In genomic region chr2L:21757264-21758066, dm6 we compare ENCODE assay signal across 6 fruit fly cellular contexts.
TF ChIP-seq lines count a peak whose summit lies in the region.

Gene step (minus strand): TSS chr2L:21757466.
Gene CG1416 (plus strand): TSS chr2L:21758010.

- no peak for TF ChIP-seq CTCF in whole organism, embryonic (GFP tag; optimal IDR thresholded peaks at IDR 0.05; lab: Kevin White, UChicago)

TF ChIP-seq in Kc167, 6 proteins besides CTCF, POLR2A, EP300 and RAD21:
- TF ChIP-seq ttk (optimal IDR thresholded peaks at IDR 0.05; lab: Kevin White, UChicago) (no peak), Sin3A (optimal IDR thresholded peaks at IDR 0.05; lab: Kevin White, UChicago) (peak; percentile 79), insv (optimal IDR thresholded peaks at IDR 0.05; lab: Kevin White, UChicago) (no peak), h (optimal IDR thresholded peaks at IDR 0.05; lab: Kevin White, UChicago) (no peak), psq (optimal IDR thresholded peaks at IDR 0.05; lab: Kevin White, UChicago) (no peak), Myc (optimal IDR thresholded peaks at IDR 0.05; lab: Kevin White, UChicago) (no peak)
TF ChIP-seq in Kc167: peak in this region for 1.

TF ChIP-seq in whole organism, adult, 20 proteins besides CTCF, POLR2A, EP300 and RAD21 (continues in another document):
- TF ChIP-seq CG1620 (GFP tag; optimal IDR thresholded peaks at IDR 0.05; lab: Kevin White, UChicago) (peak; percentile 51), CG33017 (tag; optimal IDR thresholded peaks at IDR 0.05; lab: Kevin White, UChicago) (no peak), toe (GFP tag; optimal IDR thresholded peaks at IDR 0.05; lab: Kevin White, UChicago) (peak; percentile 52), cic (GFP tag; optimal IDR thresholded peaks at IDR 0.05; lab: Kevin White, UChicago) (no peak), kay (GFP tag; lab: Kevin White, UChicago; ENCODE audit: borderline replicate concordance) (peak; percentile 65), CG5204 (GFP tag; optimal IDR thresholded peaks at IDR 0.05; lab: Kevin White, UChicago) (peak; percentile 71), cnc (optimal IDR thresholded peaks at IDR 0.05; lab: Kevin White, UChicago) (no peak), Clk (GFP tag; optimal IDR thresholded peaks at IDR 0.05; lab: Kevin White, UChicago) (no peak), CG7101 (tag; optimal IDR thresholded peaks at IDR 0.05; lab: Kevin White, UChicago) (no peak), Mnt (GFP tag; optimal IDR thresholded peaks at IDR 0.05; lab: Kevin White, UChicago) (no peak), pad (GFP tag; optimal IDR thresholded peaks at IDR 0.05; lab: Kevin White, UChicago) (peak; percentile 20), Crg-1 (GFP tag; optimal IDR thresholded peaks at IDR 0.05; lab: Kevin White, UChicago) (no peak), CG7045 (GFP tag; optimal IDR thresholded peaks at IDR 0.05; lab: Kevin White, UChicago) (no peak), Hr96 (GFP tag; optimal IDR thresholded peaks at IDR 0.05; lab: Kevin White, UChicago) (peak; percentile 24), CG14711 (tag; optimal IDR thresholded peaks at IDR 0.05; lab: Kevin White, UChicago) (no peak), ovo (GFP tag; optimal IDR thresholded peaks at IDR 0.05; lab: Kevin White, UChicago) (no peak), tj (GFP tag; optimal IDR thresholded peaks at IDR 0.05; lab: Kevin White, UChicago) (no peak), CG12768 (GFP tag; optimal IDR thresholded peaks at IDR 0.05; lab: Kevin White, UChicago) (no peak)

TF ChIP-seq in whole organism, embryonic, 481 proteins besides CTCF, POLR2A, EP300 and RAD21 (continues in another document):
- TF ChIP-seq nmo (GFP tag; optimal IDR thresholded peaks at IDR 0.05; lab: Kevin White, UChicago) (peak; percentile 74), CG34376 (GFP tag; optimal IDR thresholded peaks at IDR 0.05; lab: Kevin White, UChicago) (no peak), CG17186 (GFP tag; optimal IDR thresholded peaks at IDR 0.05; lab: Kevin White, UChicago) (no peak), run (tag; optimal IDR thresholded peaks at IDR 0.05; lab: Kevin White, UChicago) (no peak), Stat92E (GFP tag; optimal IDR thresholded peaks at IDR 0.05; lab: Kevin White, UChicago) (no peak), Meics (GFP tag; optimal IDR thresholded peaks at IDR 0.05; lab: Kevin White, UChicago) (peak; percentile 76), trem (tag; optimal IDR thresholded peaks at IDR 0.05; lab: Kevin White, UChicago) (no peak), lmd (GFP tag; IDR thresholded peaks at IDR 0.05; lab: Robert Waterston, UW) (no peak), CG15479 (GFP tag; optimal IDR thresholded peaks at IDR 0.05; lab: Kevin White, UChicago) (no peak), D19B (GFP tag; optimal IDR thresholded peaks at IDR 0.05; lab: Kevin White, UChicago) (peak; percentile 29), MBD-R2 (GFP tag; IDR thresholded peaks at IDR 0.05; lab: Robert Waterston, UW) (peak; percentile 46), slp2 (GFP tag; optimal IDR thresholded peaks at IDR 0.05; lab: Kevin White, UChicago) (peak; percentile 57), CG8089 (GFP tag; optimal IDR thresholded peaks at IDR 0.05; lab: Kevin White, UChicago) (peak; percentile 59), CG1024 (GFP tag; IDR thresholded peaks at IDR 0.05; lab: Robert Waterston, UW) (peak; percentile 87), dm (GFP tag; optimal IDR thresholded peaks at IDR 0.05; lab: Kevin White, UChicago) (peak; percentile 52), gem (tag; optimal IDR thresholded peaks at IDR 0.05; lab: Kevin White, UChicago) (peak; percentile 65), Dll (GFP tag; IDR thresholded peaks at IDR 0.05; lab: Robert Waterston, UW; ENCODE audit: partially characterized antibody) (peak; percentile 30; the same call in 2 of the 4 replicates)

TF ChIP-seq in whole organism, prepupa, 60 proteins besides CTCF, POLR2A, EP300 and RAD21 (continues in another document):
- TF ChIP-seq CG6792 (GFP tag; optimal IDR thresholded peaks at IDR 0.05; lab: Kevin White, UChicago) (peak; percentile 1), Eip75B (GFP tag; optimal IDR thresholded peaks at IDR 0.05; lab: Kevin White, UChicago) (peak; percentile 38), Eip93F (GFP tag; optimal IDR thresholded peaks at IDR 0.05; lab: Kevin White, UChicago) (no peak), acj6 (GFP tag; optimal IDR thresholded peaks at IDR 0.05; lab: Kevin White, UChicago) (peak; percentile 56), esn (GFP tag; optimal IDR thresholded peaks at IDR 0.05; lab: Kevin White, UChicago) (peak; percentile 54), Ets21C (GFP tag; optimal IDR thresholded peaks at IDR 0.05; lab: Kevin White, UChicago) (peak; percentile 32), fkh (GFP tag; optimal IDR thresholded peaks at IDR 0.05; lab: Kevin White, UChicago) (peak; percentile 83), CG1621 (tag; optimal IDR thresholded peaks at IDR 0.05; lab: Kevin White, UChicago) (no peak), fd85E (GFP tag; optimal IDR thresholded peaks at IDR 0.05; lab: Kevin White, UChicago) (no peak), fd59A (GFP tag; optimal IDR thresholded peaks at IDR 0.05; lab: Kevin White, UChicago) (peak; percentile 31), dac (GFP tag; optimal IDR thresholded peaks at IDR 0.05; lab: Kevin White, UChicago) (peak; percentile 37), svp (GFP tag; lab: Kevin White, UChicago) (peak; percentile 79), Gug (GFP tag; IDR thresholded peaks at IDR 0.05; lab: Robert Waterston, UW) (0 out of 2 replicates have a peak, but pooled peaks have one; percentile 35), CG32006 (GFP tag; optimal IDR thresholded peaks at IDR 0.05; lab: Kevin White, UChicago) (peak; percentile 72), Lpt (GFP tag; optimal IDR thresholded peaks at IDR 0.05; lab: Kevin White, UChicago) (no peak), CG31627 (GFP tag; optimal IDR thresholded peaks at IDR 0.05; lab: Kevin White, UChicago) (peak; percentile 75), Smox (GFP tag; optimal IDR thresholded peaks at IDR 0.05; lab: Kevin White, UChicago) (peak; percentile 26), CG10631 (GFP tag; optimal IDR thresholded peaks at IDR 0.05; lab: Kevin White, UChicago) (peak; percentile 69)

TF ChIP-seq in whole organism, pupa, 21 proteins besides CTCF, POLR2A, EP300 and RAD21:
- TF ChIP-seq CG32121 (GFP tag; IDR thresholded peaks at IDR 0.05; lab: Robert Waterston, UW): peak; percentile 31; the same call in 1 of the 2 replicates
- TF ChIP-seq CG8159 (tag; optimal IDR thresholded peaks at IDR 0.05; lab: Kevin White, UChicago): peak; percentile 24
- TF ChIP-seq CG9948 (tag; optimal IDR thresholded peaks at IDR 0.05; lab: Kevin White, UChicago): peak; percentile 39
- TF ChIP-seq CG15710 (tag; optimal IDR thresholded peaks at IDR 0.05; lab: Kevin White, UChicago): peak; percentile 41
- TF ChIP-seq fd96Ca (GFP tag; IDR thresholded peaks at IDR 0.05; lab: Robert Waterston, UW): no peak
- no peak for TF ChIP-seq CG12605 (GFP tag; IDR thresholded peaks at IDR 0.05; lab: Robert Waterston, UW)
- TF ChIP-seq CG17806 (tag; optimal IDR thresholded peaks at IDR 0.05; lab: Kevin White, UChicago): peak; percentile 37
- peak; percentile 66 for TF ChIP-seq CG14655 (GFP tag; optimal IDR thresholded peaks at IDR 0.05; lab: Kevin White, UChicago)
- no peak for TF ChIP-seq CG34367 (tag; optimal IDR thresholded peaks at IDR 0.05; lab: Kevin White, UChicago)
- peak; percentile 31 for TF ChIP-seq CG8301 (tag; optimal IDR thresholded peaks at IDR 0.05; lab: Kevin White, UChicago)
- TF ChIP-seq Pif1A (GFP tag; optimal IDR thresholded peaks at IDR 0.05; lab: Kevin White, UChicago): peak; percentile 48

TF ChIP-seq in whole organism, wandering third instar larva, 38 proteins besides CTCF, POLR2A, EP300 and RAD21 (continues in another document):
- TF ChIP-seq Sp1 (GFP tag; optimal IDR thresholded peaks at IDR 0.05; lab: Kevin White, UChicago): peak; percentile 11
- TF ChIP-seq sv (GFP tag; optimal IDR thresholded peaks at IDR 0.05; lab: Kevin White, UChicago): peak; percentile 51
- TF ChIP-seq Abd-B (GFP tag; optimal IDR thresholded peaks at IDR 0.05; lab: Kevin White, UChicago): no peak
- TF ChIP-seq Myc (optimal IDR thresholded peaks at IDR 0.05; lab: Kevin White, UChicago): peak; percentile 40
- no peak for TF ChIP-seq lola (GFP tag; optimal IDR thresholded peaks at IDR 0.05; lab: Kevin White, UChicago)
- TF ChIP-seq woc (GFP tag; optimal IDR thresholded peaks at IDR 0.05; lab: Kevin White, UChicago): peak; percentile 46
- peak; percentile 37 for TF ChIP-seq fru (GFP tag; optimal IDR thresholded peaks at IDR 0.05; lab: Kevin White, UChicago)
- peak; percentile 28 for TF ChIP-seq h (GFP tag; optimal IDR thresholded peaks at IDR 0.05; lab: Kevin White, UChicago)
- peak; percentile 46 for TF ChIP-seq Hr83 (GFP tag; optimal IDR thresholded peaks at IDR 0.05; lab: Kevin White, UChicago; ENCODE audit: poor library complexity, severe bottlenecking)
- peak; percentile 60 for TF ChIP-seq Dif (GFP tag; optimal IDR thresholded peaks at IDR 0.05; lab: Kevin White, UChicago; ENCODE audit: partially characterized antibody)
- peak in 1 of 2 experiments; percentile 49 for TF ChIP-seq foxo (GFP tag; optimal IDR thresholded peaks at IDR 0.05; lab: Kevin White, UChicago)
- TF ChIP-seq rgr (GFP tag; optimal IDR thresholded peaks at IDR 0.05; lab: Kevin White, UChicago): peak; percentile 12
- no peak for TF ChIP-seq Mio (GFP tag; optimal IDR thresholded peaks at IDR 0.05; lab: Kevin White, UChicago)
- TF ChIP-seq Vsx2 (GFP tag; optimal IDR thresholded peaks at IDR 0.05; lab: Kevin White, UChicago; ENCODE audit: partially characterized antibody): peak; percentile 56
- TF ChIP-seq Rel (GFP tag; optimal IDR thresholded peaks at IDR 0.05; lab: Kevin White, UChicago): no peak
- peak; percentile 15 for TF ChIP-seq Rel (tag; optimal IDR thresholded peaks at IDR 0.05; lab: Kevin White, UChicago)
- TF ChIP-seq jim (GFP tag; optimal IDR thresholded peaks at IDR 0.05; lab: Kevin White, UChicago): peak; percentile 79
- no peak for TF ChIP-seq sage (GFP tag; optimal IDR thresholded peaks at IDR 0.05; lab: Kevin White, UChicago)
- TF ChIP-seq Dfd (GFP tag; optimal IDR thresholded peaks at IDR 0.05; lab: Kevin White, UChicago): no peak
- TF ChIP-seq Jra (GFP tag; optimal IDR thresholded peaks at IDR 0.05; lab: Kevin White, UChicago): no peak
- TF ChIP-seq dl (GFP tag; optimal IDR thresholded peaks at IDR 0.05; lab: Kevin White, UChicago; ENCODE audit: insufficient read depth in 1 of 2, partially characterized antibody in 2 of 2): no peak
- peak; percentile 51 for TF ChIP-seq HLH106 (tag; optimal IDR thresholded peaks at IDR 0.05; lab: Kevin White, UChicago)
- TF ChIP-seq CG9705 (GFP tag; optimal IDR thresholded peaks at IDR 0.05; lab: Kevin White, UChicago): peak; percentile 30
- TF ChIP-seq tai (GFP tag; optimal IDR thresholded peaks at IDR 0.05; lab: Kevin White, UChicago): peak; percentile 52
- TF ChIP-seq dsf (GFP tag; optimal IDR thresholded peaks at IDR 0.05; lab: Kevin White, UChicago; ENCODE audit: borderline replicate concordance): no peak
- TF ChIP-seq Hnf4 (GFP tag; optimal IDR thresholded peaks at IDR 0.05; lab: Kevin White, UChicago): peak; percentile 1
- no peak for TF ChIP-seq psq (GFP tag; optimal IDR thresholded peaks at IDR 0.05; lab: Kevin White, UChicago)
- peak; percentile 10 for TF ChIP-seq ey (GFP tag; optimal IDR thresholded peaks at IDR 0.05; lab: Kevin White, UChicago)
- TF ChIP-seq dmrt93B (GFP tag; optimal IDR thresholded peaks at IDR 0.05; lab: Kevin White, UChicago): peak; percentile 15
